Worm (Caenorhabditis elegans) whole organism, L1 larva: Measurements from ENCODE around the gene lea-1.
A peak's percentile ranks its signal among the peaks of the same experiment; 100 is the strongest.

Experiments
- C04F5.9 ChIP-seq: sonication (generic microtip); optimal IDR thresholded peaks from 2 replicates; lab custom pipeline; 2016; ENCODE audit warnings: missing genetic modification characterization, missing compliant biosample characterization
- aly-2 ChIP-seq: fragments of 150-350 bp; optimal IDR thresholded peaks from 2 replicates; lab custom pipeline; 2014; ENCODE audit warnings: missing biosample characterization, missing genetic modification characterization
- blmp-1 ChIP-seq: fragments of 150-350 bp; optimal IDR thresholded peaks from 2 replicates; lab custom pipeline; 2014; ENCODE audit warnings: missing biosample characterization, missing genetic modification characterization
- ceh-82 ChIP-seq, 3 experiments: fragments of 150-350 bp in 1 of 3; sonication (generic microtip) in 2 of 3; optimal IDR thresholded peaks; 2 replicates each; lab custom pipeline; 2014 to 2017; ENCODE audit warnings: missing biosample characterization in 3 of 3, missing genetic modification characterization in 3 of 3
- efl-3 ChIP-seq: fragments of 200-800 bp; sonication (Bioruptor generic); optimal IDR thresholded peaks from 2 replicates; lab custom pipeline; 2018; ENCODE audit warnings: mild to moderate bottlenecking, missing genetic modification characterization, missing compliant biosample characterization
- lin-13 ChIP-seq: fragments of 150-350 bp; optimal IDR thresholded peaks from 2 replicates; lab custom pipeline; 2014; ENCODE audit warnings: missing biosample characterization, missing genetic modification reagents, missing genetic modification characterization
- nhr-237 ChIP-seq: fragments of 150-350 bp; optimal IDR thresholded peaks from 2 replicates; lab custom pipeline; 2014; ENCODE audit warnings: missing biosample characterization, missing genetic modification characterization
- pag-3 ChIP-seq: sonication (generic microtip); optimal IDR thresholded peaks from 2 replicates; lab custom pipeline; 2017; ENCODE audit warnings: missing genetic modification characterization, mild to moderate bottlenecking, missing compliant biosample characterization, antibody characterized with exemption, borderline replicate concordance; ENCODE audit not compliant: insufficient read depth
- rnt-1 ChIP-seq: sonication (generic microtip); optimal IDR thresholded peaks from 2 replicates; lab custom pipeline; 2016; ENCODE audit warnings: mild to moderate bottlenecking, missing genetic modification characterization, moderate library complexity, missing compliant biosample characterization
- tbx-2 ChIP-seq: sonication (generic microtip); optimal IDR thresholded peaks from 2 replicates; lab custom pipeline; 2016; ENCODE audit warnings: missing genetic modification characterization, missing compliant biosample characterization
- unc-130 ChIP-seq: fragments of 150-350 bp; optimal IDR thresholded peaks from 2 replicates; lab custom pipeline; 2017; ENCODE audit warnings: missing biosample characterization, missing genetic modification characterization, inconsistent platforms
- zip-4 ChIP-seq: fragments of 200-800 bp; sonication (Bioruptor generic); optimal IDR thresholded peaks from 2 replicates; lab custom pipeline; 2018; ENCODE audit warnings: mild to moderate bottlenecking, missing genetic modification characterization, moderate library complexity, missing compliant biosample characterization

- TF ChIP-seq efl-3 (GFP tag; lab: Kevin White, UChicago) = no peak
- no peak for TF ChIP-seq nhr-237
- no peak for TF ChIP-seq tbx-2 (tag; lab: Kevin White, UChicago)
- TF ChIP-seq ceh-82 (tag; optimal IDR thresholded peaks at IDR 0.05; lab: Kevin White, UChicago) = no peak
- TF ChIP-seq lin-13 (GFP tag; lab: Kevin White, UChicago) = no peak
- no peak for TF ChIP-seq aly-2
- peak; percentile 20 for TF ChIP-seq rnt-1 (tag; lab: Kevin White, UChicago)
- TF ChIP-seq zip-4 = no peak
- TF ChIP-seq C04F5.9 (tag; lab: Kevin White, UChicago) = no peak
- TF ChIP-seq pag-3 (tag; lab: Kevin White, UChicago) = no peak
- TF ChIP-seq blmp-1 = no peak
- TF ChIP-seq unc-130 (tag; lab: Kevin White, UChicago) = no peak
Measured at ce11 chrV:9991610-9992009, 20.1 kb upstream of the lea-1 start, which contains the start of the genes rde-1 and trpp-6.
